Worm (Caenorhabditis elegans) whole organism, L2 larva: ENCODE results near the gene sqt-2.

Experiments
- F13H6.1 ChIP-seq: sonication (generic microtip); optimal IDR thresholded peaks from 2 replicates; lab custom pipeline; 2016; ENCODE audit warnings: missing genetic modification characterization, missing compliant biosample characterization
- R02D3.7 ChIP-seq: fragments of 150-350 bp; optimal IDR thresholded peaks from 2 replicates; lab custom pipeline; 2014; ENCODE audit warnings: missing biosample characterization, missing genetic modification characterization
- ZK546.5 ChIP-seq: sonication (generic microtip); optimal IDR thresholded peaks from 2 replicates; lab custom pipeline; 2017; ENCODE audit warnings: missing biosample characterization, missing genetic modification characterization
- alr-1 ChIP-seq: fragments of 150-350 bp; optimal IDR thresholded peaks from 2 replicates; lab custom pipeline; 2014; ENCODE audit warnings: missing biosample characterization, missing genetic modification characterization
- aly-2 ChIP-seq: fragments of 150-350 bp; optimal IDR thresholded peaks from 2 replicates; lab custom pipeline; 2014; ENCODE audit warnings: missing biosample characterization, missing genetic modification characterization
- blmp-1 ChIP-seq: sonication (generic microtip); optimal IDR thresholded peaks from 2 replicates; lab custom pipeline; 2017; ENCODE audit warnings: missing genetic modification characterization, mild to moderate bottlenecking, missing compliant biosample characterization, antibody characterized with exemption, moderate library complexity; ENCODE audit not compliant: insufficient read depth
- ceh-16 ChIP-seq: fragments of 150-350 bp; optimal IDR thresholded peaks from 2 replicates; lab custom pipeline; 2014; ENCODE audit warnings: missing biosample characterization, missing genetic modification characterization
- ceh-82 ChIP-seq: fragments of 150-350 bp; optimal IDR thresholded peaks from 2 replicates; lab custom pipeline; 2014; ENCODE audit warnings: missing biosample characterization, missing genetic modification characterization
- dmd-4 ChIP-seq: sonication (generic microtip); optimal IDR thresholded peaks from 2 replicates; lab custom pipeline; 2017; ENCODE audit warnings: missing biosample characterization, missing genetic modification characterization
- egl-27 ChIP-seq: sonication (generic microtip); optimal IDR thresholded peaks from 3 replicates; lab custom pipeline; 2017; ENCODE audit warnings: missing biosample characterization, missing genetic modification reagents, missing genetic modification characterization
- elt-1 ChIP-seq: fragments of 150-350 bp; optimal IDR thresholded peaks from 2 replicates; lab custom pipeline; 2014; ENCODE audit warnings: missing biosample characterization, missing genetic modification characterization
- elt-3 ChIP-seq: sonication (generic microtip); optimal IDR thresholded peaks from 2 replicates; lab custom pipeline; 2017; ENCODE audit warnings: missing biosample characterization, missing genetic modification characterization
- fos-1 ChIP-seq: fragments of 150-350 bp; optimal IDR thresholded peaks from 2 replicates; lab custom pipeline; 2014; ENCODE audit warnings: missing biosample characterization, missing genetic modification characterization
- gmeb-1 ChIP-seq: fragments of 150-350 bp; optimal IDR thresholded peaks from 2 replicates; lab custom pipeline; 2014; ENCODE audit warnings: missing biosample characterization, missing genetic modification characterization
- lin-39 ChIP-seq: fragments of 150-350 bp; optimal IDR thresholded peaks from 2 replicates; lab custom pipeline; 2014; ENCODE audit warnings: missing biosample characterization, missing genetic modification reagents, missing genetic modification characterization
- lsy-2 ChIP-seq, 2 experiments: fragments of 150-350 bp in 1 of 2; sonication (generic microtip) in 1 of 2; optimal IDR thresholded peaks; 2 replicates each; lab custom pipeline; 2014 to 2017; ENCODE audit warnings: missing biosample characterization in 2 of 2, missing genetic modification characterization in 2 of 2
- mbf-1 ChIP-seq: sonication (generic microtip); optimal IDR thresholded peaks from 2 replicates; lab custom pipeline; 2017; ENCODE audit warnings: missing biosample characterization, missing genetic modification characterization
- mdl-1 ChIP-seq, 2 experiments: fragments of 150-350 bp in 1 of 2; sonication (generic microtip) in 1 of 2; optimal IDR thresholded peaks; 2 replicates each; lab custom pipeline; 2017; ENCODE audit warnings: missing biosample characterization in 2 of 2, missing genetic modification characterization in 2 of 2
- nhr-10 ChIP-seq: sonication (generic microtip); optimal IDR thresholded peaks from 2 replicates; lab custom pipeline; 2017; ENCODE audit warnings: missing biosample characterization, missing genetic modification characterization
- nhr-11 ChIP-seq: fragments of 150-350 bp; optimal IDR thresholded peaks from 2 replicates; lab custom pipeline; 2014; ENCODE audit warnings: missing biosample characterization, missing genetic modification characterization
- nhr-129 ChIP-seq: fragments of 150-350 bp; optimal IDR thresholded peaks from 2 replicates; lab custom pipeline; 2014; ENCODE audit warnings: missing biosample characterization, missing genetic modification characterization
- nhr-237 ChIP-seq: fragments of 150-350 bp; optimal IDR thresholded peaks from 2 replicates; lab custom pipeline; 2014; ENCODE audit warnings: missing biosample characterization, missing genetic modification characterization
- nhr-6 ChIP-seq: fragments of 150-350 bp; optimal IDR thresholded peaks from 2 replicates; lab custom pipeline; 2014; ENCODE audit warnings: missing biosample characterization, missing genetic modification characterization
- nhr-77 ChIP-seq: fragments of 150-350 bp; optimal IDR thresholded peaks from 2 replicates; lab custom pipeline; 2014; ENCODE audit warnings: missing biosample characterization, missing genetic modification characterization
- peb-1 ChIP-seq: fragments of 150-350 bp; optimal IDR thresholded peaks from 2 replicates; lab custom pipeline; 2014; ENCODE audit warnings: missing biosample characterization, missing genetic modification characterization
- sem-4 ChIP-seq: fragments of 150-350 bp; optimal IDR thresholded peaks from 2 replicates; lab custom pipeline; 2014; ENCODE audit warnings: missing biosample characterization, missing genetic modification reagents, missing genetic modification characterization
- skn-1 ChIP-seq: sonication (generic microtip); optimal IDR thresholded peaks from 2 replicates; lab custom pipeline; 2017; ENCODE audit warnings: missing biosample characterization, missing genetic modification characterization
- sma-3 ChIP-seq: sonication (generic microtip); optimal IDR thresholded peaks from 2 replicates; lab custom pipeline; 2016; ENCODE audit warnings: missing genetic modification reagents, missing genetic modification characterization, missing compliant biosample characterization
- sma-9 ChIP-seq, 2 experiments: fragments of 150-350 bp in 1 of 2; sonication (generic microtip) in 1 of 2; optimal IDR thresholded peaks; 2 replicates each; lab custom pipeline; 2014 to 2016; ENCODE audit warnings: missing genetic modification characterization in 2 of 2, mild to moderate bottlenecking in 1 of 2, missing biosample characterization in 1 of 2, missing compliant biosample characterization in 1 of 2, missing genetic modification reagents in 1 of 2, moderate library complexity in 1 of 2
- snpc-4 ChIP-seq: fragments of 150-350 bp; optimal IDR thresholded peaks from 2 replicates; lab custom pipeline; 2014; ENCODE audit warnings: missing biosample characterization, missing genetic modification characterization
- unc-39 ChIP-seq: fragments of 150-350 bp; optimal IDR thresholded peaks from 2 replicates; lab custom pipeline; 2014; ENCODE audit warnings: missing biosample characterization, missing genetic modification characterization
- unc-55 ChIP-seq: fragments of 150-350 bp; sonication (generic microtip); optimal IDR thresholded peaks from 3 replicates; lab custom pipeline; 2014; ENCODE audit warnings: missing biosample characterization, missing genetic modification reagents, missing genetic modification characterization
- unc-62 ChIP-seq: fragments of 150-350 bp; optimal IDR thresholded peaks from 2 replicates; lab custom pipeline; 2014; ENCODE audit warnings: missing biosample characterization, missing genetic modification reagents, missing genetic modification characterization
- ztf-11 ChIP-seq: sonication (generic microtip); optimal IDR thresholded peaks from 2 replicates; lab custom pipeline; 2017; ENCODE audit warnings: missing biosample characterization, missing genetic modification characterization

Gene sqt-2

ce11 chrII:66322-66721 lies 43.2 kb downstream of the sqt-2 start (continued):
- TF ChIP-seq elt-1 (tag; lab: Kevin White, UChicago), result no peak
- no peak for TF ChIP-seq mbf-1 (tag; lab: Kevin White, UChicago)
- no peak for TF ChIP-seq nhr-11 (tag; lab: Kevin White, UChicago)
- TF ChIP-seq egl-27 (tag; lab: Kevin White, UChicago), result no peak
- TF ChIP-seq nhr-10 (tag; lab: Kevin White, UChicago), result no peak
- TF ChIP-seq lsy-2 (tag; optimal IDR thresholded peaks at IDR 0.05; lab: Kevin White, UChicago), result peak in 1 of 2 experiments; percentile 40
- no peak for TF ChIP-seq ztf-11
- no peak for TF ChIP-seq gmeb-1 (tag; lab: Kevin White, UChicago)
- TF ChIP-seq ceh-82 (tag; lab: Kevin White, UChicago), result no peak
- no peak for TF ChIP-seq aly-2 (tag; lab: Kevin White, UChicago)
- TF ChIP-seq nhr-237 (tag; lab: Kevin White, UChicago), result no peak
- TF ChIP-seq nhr-129, result no peak
- TF ChIP-seq peb-1, result peak; percentile 95
- TF ChIP-seq blmp-1 (tag; lab: Kevin White, UChicago), result peak; percentile 63
- no peak for TF ChIP-seq unc-55
- TF ChIP-seq skn-1 (tag; lab: Kevin White, UChicago), result no peak
- peak; percentile 71 for TF ChIP-seq sma-3 (GFP tag; lab: Kevin White, UChicago)
- TF ChIP-seq alr-1 (tag; lab: Kevin White, UChicago), result no peak

DNA sequence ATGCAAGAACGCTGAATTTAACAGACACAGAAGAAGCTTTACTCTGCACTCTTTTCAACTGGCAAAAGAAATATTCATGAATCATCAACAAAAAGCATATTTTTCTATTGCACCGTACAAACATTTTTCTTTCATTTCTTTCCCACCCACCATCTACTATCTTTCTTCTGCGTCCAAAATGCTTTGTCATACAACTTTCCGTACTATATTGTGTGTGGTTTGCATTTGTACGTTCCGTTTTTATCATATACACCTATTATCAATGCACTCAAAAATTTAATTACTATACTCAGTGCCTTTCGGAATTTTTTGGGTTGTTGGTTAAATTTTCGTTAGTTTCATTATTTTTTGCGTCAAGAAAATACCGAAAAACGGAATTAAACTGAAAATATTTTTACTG lies 44.5 kb downstream of the sqt-2 start:
- TF ChIP-seq nhr-237 (tag; lab: Kevin White, UChicago) (no peak), fos-1 (tag; lab: Kevin White, UChicago) (peak; percentile 91)

ce11 chrII:68757-69156 lies 45.6 kb downstream of the sqt-2 start:
- TF ChIP-seq peb-1 (no peak), nhr-129 (no peak), ceh-16 (tag; lab: Kevin White, UChicago) (no peak), snpc-4 (tag; lab: Kevin White, UChicago) (no peak), sma-3 (GFP tag; lab: Kevin White, UChicago) (no peak), skn-1 (tag; lab: Kevin White, UChicago) (no peak), nhr-77 (tag; lab: Kevin White, UChicago) (no peak)

DNA sequence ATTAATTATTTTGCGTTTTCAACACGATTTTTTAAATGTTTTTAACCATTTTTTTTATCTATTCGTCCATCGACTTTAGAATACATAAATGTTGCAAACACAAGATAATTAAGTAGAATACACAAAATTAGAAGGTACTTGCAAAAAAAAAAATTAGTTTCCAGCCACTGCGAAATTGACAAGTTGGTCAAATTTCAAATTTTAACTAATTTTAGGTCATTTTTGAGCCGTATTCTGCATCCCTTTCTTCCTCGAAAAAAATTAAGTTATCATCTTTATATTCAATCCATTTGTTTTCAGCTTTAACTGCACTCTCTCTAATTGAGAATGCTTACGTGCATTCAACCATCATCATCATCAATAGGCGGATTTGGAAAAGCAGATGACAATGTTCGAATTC lies 46.2 kb downstream of the sqt-2 start, which contains the start of gene egl-26:
TSS of gene egl-26 (plus strand) at position 301 of the 400 bp plus-strand sequence.
- no peak for TF ChIP-seq R02D3.7 (tag; lab: Kevin White, UChicago)
- no peak for TF ChIP-seq ztf-11
- TF ChIP-seq ceh-82 (tag; lab: Kevin White, UChicago), result no peak
- TF ChIP-seq sem-4 (tag; lab: Kevin White, UChicago), result no peak
- TF ChIP-seq alr-1 (tag; lab: Kevin White, UChicago), result no peak
- TF ChIP-seq gmeb-1 (tag; lab: Kevin White, UChicago), result no peak
- no peak for TF ChIP-seq lin-39 (tag; lab: Kevin White, UChicago)
- no peak for TF ChIP-seq dmd-4 (tag; lab: Kevin White, UChicago)
- TF ChIP-seq snpc-4 (tag; lab: Kevin White, UChicago), result no peak
- TF ChIP-seq nhr-129, result no peak
- no peak for TF ChIP-seq mdl-1 (tag; optimal IDR thresholded peaks at IDR 0.05; lab: Kevin White, UChicago)
- TF ChIP-seq nhr-10 (tag; lab: Kevin White, UChicago), result no peak
- no peak for TF ChIP-seq unc-39 (tag; lab: Kevin White, UChicago)
- no peak for TF ChIP-seq nhr-6 (tag; lab: Kevin White, UChicago)
- TF ChIP-seq unc-62 (GFP tag; lab: Kevin White, UChicago), result no peak
- no peak for TF ChIP-seq elt-3
- TF ChIP-seq egl-27 (tag; lab: Kevin White, UChicago), result no peak
- TF ChIP-seq peb-1, result no peak
- TF ChIP-seq ZK546.5 (tag; lab: Kevin White, UChicago), result no peak

ce11 chrII:73329-73728 lies 50.2 kb downstream of the sqt-2 start:
- TF ChIP-seq F13H6.1 (tag; lab: Kevin White, UChicago) (peak; percentile 6), sma-9 (GFP tag; optimal IDR thresholded peaks at IDR 0.05; lab: Kevin White, UChicago) (no peak), sma-9 (tag; optimal IDR thresholded peaks at IDR 0.05; lab: Kevin White, UChicago) (no peak)
